Worm (Caenorhabditis elegans): ENCODE measurements around the gene Y62H9A.9.

Gene Y62H9A.9

ce11 chrX:11898040-11898439, at the start of gene Y62H9A.9:
Gene Y62H9A.9 (minus strand): TSS chrX:11898140.
- TF ChIP-seq tbx-7 (tag; optimal IDR thresholded peaks at IDR 0.05), result no peak
- no peak for TF ChIP-seq ceh-22 (tag; optimal IDR thresholded peaks at IDR 0.05)
- no peak for TF ChIP-seq sdc-2 (tag; optimal IDR thresholded peaks at IDR 0.05)
- no peak for TF ChIP-seq tbx-2 (tag; optimal IDR thresholded peaks at IDR 0.05)
- no peak for TF ChIP-seq zip-5 (tag; optimal IDR thresholded peaks at IDR 0.05)
- TF ChIP-seq pha-4 (tag; optimal IDR thresholded peaks at IDR 0.05), result no peak
- no peak for TF ChIP-seq ref-2 (tag; optimal IDR thresholded peaks at IDR 0.05)
- no peak for TF ChIP-seq ceh-19 (GFP tag; optimal IDR thresholded peaks at IDR 0.05)

- no peak for TF ChIP-seq pax-1 (tag; optimal IDR thresholded peaks at IDR 0.05)
- TF ChIP-seq ceh-48 (tag; optimal IDR thresholded peaks at IDR 0.05), result peak; percentile 84
- no peak for TF ChIP-seq nfya-1 (tag; optimal IDR thresholded peaks at IDR 0.05)
- TF ChIP-seq ceh-14 (tag; optimal IDR thresholded peaks at IDR 0.05), result no peak
- peak; percentile 3 for TF ChIP-seq unc-42 (tag; optimal IDR thresholded peaks at IDR 0.05)
- no peak for TF ChIP-seq elt-2 (tag; optimal IDR thresholded peaks at IDR 0.05)
- no peak for TF ChIP-seq odd-2 (tag; optimal IDR thresholded peaks at IDR 0.05)
- no peak for TF ChIP-seq lim-6 (tag; optimal IDR thresholded peaks at IDR 0.05)
- no peak for TF ChIP-seq syd-9 (tag; optimal IDR thresholded peaks at IDR 0.05)
- no peak for TF ChIP-seq pros-1 (tag; optimal IDR thresholded peaks at IDR 0.05)
- no peak for TF ChIP-seq C08G9.2 (tag; optimal IDR thresholded peaks at IDR 0.05)
- TF ChIP-seq K09A11.1 (tag; optimal IDR thresholded peaks at IDR 0.05; ENCODE audit: insufficient read depth), result no peak
- no peak for TF ChIP-seq nhr-232 (tag; optimal IDR thresholded peaks at IDR 0.05)
- TF ChIP-seq tbx-2 (tag; optimal IDR thresholded peaks at IDR 0.05), result peak; percentile 1
- TF ChIP-seq rnt-1 (tag; optimal IDR thresholded peaks at IDR 0.05), result peak; percentile 30
- TF ChIP-seq hlh-13 (GFP tag; optimal IDR thresholded peaks at IDR 0.05), result no peak
- TF ChIP-seq sdc-2 (tag; optimal IDR thresholded peaks at IDR 0.05), result peak; percentile 71
- peak; percentile 37 for TF ChIP-seq ceh-31 (tag; optimal IDR thresholded peaks at IDR 0.05)
Observed at ce11 chrX:11946788-11947463, 49.0 kb upstream of the Y62H9A.9 start, which contains the start of gene nfya-1. Gene nfya-1 (minus strand): TSS chrX:11946838.

ce11 chrX:11941951-11942350, 44.0 kb upstream of the Y62H9A.9 start, which contains the start of gene F55G7.3:
Gene F55G7.3 (minus strand): TSS chrX:11942051.
- TF ChIP-seq ceh-14 (tag; optimal IDR thresholded peaks at IDR 0.05) (no peak), ceh-18 (tag; optimal IDR thresholded peaks at IDR 0.05) (no peak), unc-42 (tag; optimal IDR thresholded peaks at IDR 0.05) (no peak), eyg-1 (tag; optimal IDR thresholded peaks at IDR 0.05) (no peak)

ce11 chrX:11938826-11939225, 40.9 kb upstream of the Y62H9A.9 start, which contains the start of gene F55G7.5:
Gene F55G7.5 (minus strand): TSS chrX:11938926.
- no peak for TF ChIP-seq ceh-48 (tag; optimal IDR thresholded peaks at IDR 0.05)
- no peak for TF ChIP-seq ceh-14 (tag; optimal IDR thresholded peaks at IDR 0.05)
- no peak for TF ChIP-seq rnt-1 (tag; optimal IDR thresholded peaks at IDR 0.05)
- no peak for TF ChIP-seq hlh-13 (GFP tag; optimal IDR thresholded peaks at IDR 0.05)
- no peak for TF ChIP-seq lin-11 (tag; optimal IDR thresholded peaks at IDR 0.05)
- no peak for TF ChIP-seq F13H6.1 (tag; optimal IDR thresholded peaks at IDR 0.05)
- TF ChIP-seq lim-6 (tag; optimal IDR thresholded peaks at IDR 0.05), result no peak
- no peak for TF ChIP-seq nhr-11 (tag; optimal IDR thresholded peaks at IDR 0.05)
- TF ChIP-seq hlh-30 (tag; optimal IDR thresholded peaks at IDR 0.05; ENCODE audit: insufficient read depth), result no peak

- TF ChIP-seq pax-1 (tag; optimal IDR thresholded peaks at IDR 0.05), result peak; percentile 92
- TF ChIP-seq sox-4 (tag; optimal IDR thresholded peaks at IDR 0.05), result peak; percentile 61
- peak; percentile 58 for TF ChIP-seq lim-6 (tag; optimal IDR thresholded peaks at IDR 0.05)
- TF ChIP-seq nfya-1 (tag; optimal IDR thresholded peaks at IDR 0.05), result no peak
- TF ChIP-seq ttx-3 (tag; optimal IDR thresholded peaks at IDR 0.05), result peak; percentile 53
- no peak for TF ChIP-seq npax-4 (tag; optimal IDR thresholded peaks at IDR 0.05)
- TF ChIP-seq K02D7.2 (tag; optimal IDR thresholded peaks at IDR 0.05), result no peak
- TF ChIP-seq T23F11.4 (GFP tag; optimal IDR thresholded peaks at IDR 0.05), result peak; percentile 1
- peak; percentile 90 for TF ChIP-seq unc-42 (tag; optimal IDR thresholded peaks at IDR 0.05)
- peak; percentile 85 for TF ChIP-seq unc-86 (tag; optimal IDR thresholded peaks at IDR 0.05)
- peak; percentile 41 for TF ChIP-seq che-1 (tag; optimal IDR thresholded peaks at IDR 0.05)
- TF ChIP-seq ceh-34 (tag; optimal IDR thresholded peaks at IDR 0.05), result peak; percentile 86
- TF ChIP-seq pqm-1 (tag; optimal IDR thresholded peaks at IDR 0.05), result peak; percentile 85
- TF ChIP-seq F13H6.1 (tag; optimal IDR thresholded peaks at IDR 0.05), result peak; percentile 70
- TF ChIP-seq nhr-232 (tag; optimal IDR thresholded peaks at IDR 0.05), result no peak
- peak; percentile 50 for TF ChIP-seq tbx-7 (tag; optimal IDR thresholded peaks at IDR 0.05)
- peak; percentile 52 for TF ChIP-seq ceh-14 (tag; optimal IDR thresholded peaks at IDR 0.05)
- TF ChIP-seq C38D4.7 (GFP tag; optimal IDR thresholded peaks at IDR 0.05), result no peak
- no peak for TF ChIP-seq ceh-45 (GFP tag; IDR thresholded peaks at IDR 0.05)
- TF ChIP-seq ref-2 (tag; optimal IDR thresholded peaks at IDR 0.05), result peak; percentile 81
- TF ChIP-seq tbx-2 (tag; optimal IDR thresholded peaks at IDR 0.05), result peak; percentile 89
Observed at ce11 chrX:11937343-11937935, 39.5 kb upstream of the Y62H9A.9 start.
